ENCODE assay signal across 3 fruit fly cellular contexts in the genomic region with DNA sequence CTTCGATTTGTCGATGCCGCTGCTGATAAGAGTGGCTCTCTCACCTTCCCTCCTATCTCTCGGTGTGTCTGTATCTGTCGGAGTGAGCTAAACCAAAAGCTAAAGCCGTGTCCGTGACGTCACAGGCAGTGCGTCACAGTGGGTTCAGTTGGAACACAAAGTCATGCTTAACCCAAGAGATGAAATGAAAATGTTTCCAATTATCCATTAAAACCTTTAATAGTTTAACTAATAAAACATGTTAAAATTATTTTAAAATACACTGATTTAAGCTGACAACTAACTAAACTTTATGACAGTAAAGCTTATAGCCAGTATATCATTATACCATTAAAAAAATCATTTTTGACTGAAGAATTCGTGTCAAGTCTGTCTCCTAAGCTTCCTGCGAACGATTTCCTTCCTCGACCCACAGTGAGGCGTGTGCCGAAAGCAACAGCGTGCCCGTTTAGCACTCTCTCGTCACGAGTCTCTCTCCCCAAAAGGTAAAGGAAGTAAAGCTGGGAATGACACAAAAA.
TF ChIP-seq lines count a peak whose summit lies in the region.

Gene Idua, minus strand, starts transcription at position 51 of the 518 bp plus-strand sequence.

TF ChIP-seq in whole organism, adult, 20 proteins besides CTCF, POLR2A, EP300 and RAD21 (continued from another document):
- TF ChIP-seq CG7101 (tag; optimal IDR thresholded peaks at IDR 0.05; lab: Kevin White, UChicago) = peak; percentile 59
- peak; percentile 51 for TF ChIP-seq CG14711 (tag; optimal IDR thresholded peaks at IDR 0.05; lab: Kevin White, UChicago)
- TF ChIP-seq Crg-1 (GFP tag; optimal IDR thresholded peaks at IDR 0.05; lab: Kevin White, UChicago) = no peak

TF ChIP-seq in whole organism, embryonic, 481 proteins besides CTCF, POLR2A, EP300 and RAD21 (continued from another document and continues in another):
- no peak for TF ChIP-seq Sin3A (optimal IDR thresholded peaks at IDR 0.05; lab: Kevin White, UChicago)
- peak; percentile 37 for TF ChIP-seq CG16815 (GFP tag; optimal IDR thresholded peaks at IDR 0.05; lab: Kevin White, UChicago)
- peak; percentile 14 for TF ChIP-seq corto (GFP tag; optimal IDR thresholded peaks at IDR 0.05; lab: Kevin White, UChicago)
- TF ChIP-seq otp (GFP tag; IDR thresholded peaks at IDR 0.05; lab: Robert Waterston, UW) = 0 out of 3 replicates have a peak, but pooled peaks have one; percentile 26
- 0 out of 2 replicates have a peak, but pooled peaks have one; percentile 6 for TF ChIP-seq MBD-R2 (GFP tag; IDR thresholded peaks at IDR 0.05; lab: Robert Waterston, UW)
- TF ChIP-seq Dref (GFP tag; IDR thresholded peaks at IDR 0.05; lab: Robert Waterston, UW) = no peak
- peak; percentile 61 for TF ChIP-seq peb (GFP tag; IDR thresholded peaks at IDR 0.05; lab: Robert Waterston, UW)
- TF ChIP-seq Dip3 (GFP tag; optimal IDR thresholded peaks at IDR 0.05; lab: Kevin White, UChicago) = peak; percentile 57
- peak; percentile 11 for TF ChIP-seq fd64A (GFP tag; optimal IDR thresholded peaks at IDR 0.05; lab: Kevin White, UChicago)
- TF ChIP-seq Abd-B (GFP tag; optimal IDR thresholded peaks at IDR 0.05; lab: Kevin White, UChicago) = peak; percentile 13
- TF ChIP-seq Xrp1 (GFP tag; IDR thresholded peaks at IDR 0.05; lab: Robert Waterston, UW) = peak; percentile 79
- TF ChIP-seq Elba2 (GFP tag; optimal IDR thresholded peaks at IDR 0.05; lab: Kevin White, UChicago) = no peak
- no peak for TF ChIP-seq fru (optimal IDR thresholded peaks at IDR 0.05; lab: Kevin White, UChicago)
- TF ChIP-seq CG31441 (GFP tag; IDR thresholded peaks at IDR 0.05; lab: Robert Waterston, UW) = no peak
- peak; percentile 6 for TF ChIP-seq pros (GFP tag; optimal IDR thresholded peaks at IDR 0.05; lab: Kevin White, UChicago)
- TF ChIP-seq Fer2 (tag; optimal IDR thresholded peaks at IDR 0.05; lab: Kevin White, UChicago) = peak; percentile 40
- TF ChIP-seq CG13424 (tag; optimal IDR thresholded peaks at IDR 0.05; lab: Kevin White, UChicago) = peak; percentile 85
- TF ChIP-seq CG12391 (tag; optimal IDR thresholded peaks at IDR 0.05; lab: Kevin White, UChicago) = peak; percentile 69
- TF ChIP-seq Med (GFP tag; lab: Kevin White, UChicago) = peak; percentile 82
- no peak for TF ChIP-seq CG18764 (GFP tag; optimal IDR thresholded peaks at IDR 0.05; lab: Kevin White, UChicago)
- no peak for TF ChIP-seq pfk (GFP tag; optimal IDR thresholded peaks at IDR 0.05; lab: Kevin White, UChicago)
- TF ChIP-seq btn (GFP tag; optimal IDR thresholded peaks at IDR 0.05; lab: Kevin White, UChicago) = no peak
- TF ChIP-seq CG10267 (tag; optimal IDR thresholded peaks at IDR 0.05; lab: Kevin White, UChicago) = peak; percentile 66
- peak; percentile 69; the same call in 2 of the 3 replicates for TF ChIP-seq CG11093 (GFP tag; IDR thresholded peaks at IDR 0.05; lab: Robert Waterston, UW)
- TF ChIP-seq CrebB (tag; optimal IDR thresholded peaks at IDR 0.05; lab: Kevin White, UChicago) = peak; percentile 50
- no peak for TF ChIP-seq CG1024 (GFP tag; IDR thresholded peaks at IDR 0.05; lab: Robert Waterston, UW)
- TF ChIP-seq psq (GFP tag; optimal IDR thresholded peaks at IDR 0.05; lab: Kevin White, UChicago) = peak; percentile 37
- TF ChIP-seq Jarid2 (GFP tag; optimal IDR thresholded peaks at IDR 0.05; lab: Kevin White, UChicago) = no peak
- no peak for TF ChIP-seq C15 (GFP tag; IDR thresholded peaks at IDR 0.05; lab: Robert Waterston, UW)
- TF ChIP-seq CG10543 (GFP tag; optimal IDR thresholded peaks at IDR 0.05; lab: Kevin White, UChicago) = peak; percentile 81
- no peak for TF ChIP-seq Sox100B (GFP tag; optimal IDR thresholded peaks at IDR 0.05; lab: Kevin White, UChicago)
- TF ChIP-seq CG10654 (GFP tag; optimal IDR thresholded peaks at IDR 0.05; lab: Kevin White, UChicago) = peak; percentile 24
- TF ChIP-seq gcm2 (GFP tag; optimal IDR thresholded peaks at IDR 0.05; lab: Kevin White, UChicago) = no peak
- TF ChIP-seq Sox102F (GFP tag; optimal IDR thresholded peaks at IDR 0.05; lab: Kevin White, UChicago) = no peak
- peak; percentile 79 for TF ChIP-seq CG32532 (GFP tag; IDR thresholded peaks at IDR 0.05; lab: Robert Waterston, UW)
- peak; percentile 24; the same call in 1 of the 2 replicates for TF ChIP-seq CG4730 (GFP tag; IDR thresholded peaks at IDR 0.05; lab: Robert Waterston, UW)
- TF ChIP-seq gfzf (GFP tag; optimal IDR thresholded peaks at IDR 0.05; lab: Kevin White, UChicago) = no peak
- peak; percentile 35 for TF ChIP-seq CG3407 (GFP tag; optimal IDR thresholded peaks at IDR 0.05; lab: Kevin White, UChicago)
- TF ChIP-seq seq (GFP tag; IDR thresholded peaks at IDR 0.05; lab: Robert Waterston, UW) = peak; percentile 63; the same call in 1 of the 2 replicates
- TF ChIP-seq lilli (GFP tag; optimal IDR thresholded peaks at IDR 0.05; lab: Kevin White, UChicago) = peak; percentile 69
- TF ChIP-seq CG18476 (GFP tag; optimal IDR thresholded peaks at IDR 0.05; lab: Kevin White, UChicago) = peak; percentile 48
- TF ChIP-seq Dek (tag; optimal IDR thresholded peaks at IDR 0.05; lab: Kevin White, UChicago) = peak; percentile 63
- TF ChIP-seq dati (GFP tag; IDR thresholded peaks at IDR 0.05; lab: Robert Waterston, UW) = no peak
- no peak for TF ChIP-seq Scr (GFP tag; IDR thresholded peaks at IDR 0.05; lab: Robert Waterston, UW; ENCODE audit: partially characterized antibody)
- peak; percentile 52 for TF ChIP-seq CG15011 (GFP tag; optimal IDR thresholded peaks at IDR 0.05; lab: Kevin White, UChicago)
- TF ChIP-seq cad (GFP tag; optimal IDR thresholded peaks at IDR 0.05; lab: Kevin White, UChicago) = no peak
- TF ChIP-seq CG3847 (GFP tag; IDR thresholded peaks at IDR 0.05; lab: Robert Waterston, UW) = peak; percentile 53
- no peak for TF ChIP-seq CG6791 (GFP tag; IDR thresholded peaks at IDR 0.05; lab: Robert Waterston, UW; ENCODE audit: partially characterized antibody)
- TF ChIP-seq Hr51 (GFP tag; optimal IDR thresholded peaks at IDR 0.05; lab: Kevin White, UChicago) = peak in 1 of 2 experiments; percentile 21
- TF ChIP-seq Max (GFP tag; optimal IDR thresholded peaks at IDR 0.05; lab: Kevin White, UChicago) = peak; percentile 58
- no peak for TF ChIP-seq Ets97D (GFP tag; optimal IDR thresholded peaks at IDR 0.05; lab: Kevin White, UChicago)
- TF ChIP-seq her (GFP tag; optimal IDR thresholded peaks at IDR 0.05; lab: Kevin White, UChicago) = no peak
- peak; percentile 85 for TF ChIP-seq CG13296 (GFP tag; optimal IDR thresholded peaks at IDR 0.05; lab: Kevin White, UChicago)
- peak; percentile 75 for TF ChIP-seq Atf6 (GFP tag; IDR thresholded peaks at IDR 0.05; lab: Robert Waterston, UW)
- TF ChIP-seq Gsc (GFP tag; IDR thresholded peaks at IDR 0.05; lab: Robert Waterston, UW) = 0 out of 2 replicates have a peak, but pooled peaks have one; percentile 7
- TF ChIP-seq slbo (GFP tag; IDR thresholded peaks at IDR 0.05; lab: Robert Waterston, UW) = peak; percentile 66
- peak; percentile 66 for TF ChIP-seq Ptx1 (GFP tag; IDR thresholded peaks at IDR 0.05; lab: Robert Waterston, UW)
- TF ChIP-seq phol (tag; optimal IDR thresholded peaks at IDR 0.05; lab: Kevin White, UChicago) = peak; percentile 72
- TF ChIP-seq ab (GFP tag; optimal IDR thresholded peaks at IDR 0.05; lab: Kevin White, UChicago) = no peak
- no peak for TF ChIP-seq TFAM (GFP tag; optimal IDR thresholded peaks at IDR 0.05; lab: Kevin White, UChicago)
- TF ChIP-seq CG10431 (GFP tag; optimal IDR thresholded peaks at IDR 0.05; lab: Kevin White, UChicago) = no peak

TF ChIP-seq in whole organism, prepupa, 60 proteins besides CTCF, POLR2A, EP300 and RAD21 (continued from another document):
- TF ChIP-seq Eip78C (GFP tag; lab: Kevin White, UChicago) (peak; percentile 96), CG32006 (GFP tag; optimal IDR thresholded peaks at IDR 0.05; lab: Kevin White, UChicago) (no peak), fd59A (GFP tag; optimal IDR thresholded peaks at IDR 0.05; lab: Kevin White, UChicago) (peak; percentile 73), CG11294 (GFP tag; IDR thresholded peaks at IDR 0.05; lab: Robert Waterston, UW) (peak; percentile 26; the same call in 1 of the 2 replicates), Blimp-1 (GFP tag; optimal IDR thresholded peaks at IDR 0.05; lab: Kevin White, UChicago) (no peak), esn (GFP tag; optimal IDR thresholded peaks at IDR 0.05; lab: Kevin White, UChicago) (peak; percentile 85), dac (GFP tag; optimal IDR thresholded peaks at IDR 0.05; lab: Kevin White, UChicago) (no peak), CG11762 (GFP tag; optimal IDR thresholded peaks at IDR 0.05; lab: Kevin White, UChicago; ENCODE audit: insufficient read depth) (peak; percentile 25), Hr39 (GFP tag; optimal IDR thresholded peaks at IDR 0.05; lab: Kevin White, UChicago) (no peak), Smox (GFP tag; optimal IDR thresholded peaks at IDR 0.05; lab: Kevin White, UChicago) (no peak), lz (GFP tag; optimal IDR thresholded peaks at IDR 0.05; lab: Kevin White, UChicago) (peak; percentile 65), dsx (GFP tag; optimal IDR thresholded peaks at IDR 0.05; lab: Kevin White, UChicago; ENCODE audit: poor library complexity, severe bottlenecking) (no peak), Gug (GFP tag; IDR thresholded peaks at IDR 0.05; lab: Robert Waterston, UW) (peak; percentile 52), CG10669 (GFP tag; optimal IDR thresholded peaks at IDR 0.05; lab: Kevin White, UChicago) (no peak), Eip75B (GFP tag; optimal IDR thresholded peaks at IDR 0.05; lab: Kevin White, UChicago) (no peak), CG9139 (GFP tag; optimal IDR thresholded peaks at IDR 0.05; lab: Kevin White, UChicago) (no peak), CG8632 (GFP tag; optimal IDR thresholded peaks at IDR 0.05; lab: Kevin White, UChicago) (peak; percentile 74), Sox15 (GFP tag; optimal IDR thresholded peaks at IDR 0.05; lab: Kevin White, UChicago) (peak; percentile 57), ss (GFP tag; optimal IDR thresholded peaks at IDR 0.05; lab: Kevin White, UChicago) (no peak), Hr38 (GFP tag; optimal IDR thresholded peaks at IDR 0.05; lab: Kevin White, UChicago) (no peak), eg (GFP tag; IDR thresholded peaks at IDR 0.05; lab: Robert Waterston, UW) (no peak; the same call in 2 of the 3 replicates), net (GFP tag; optimal IDR thresholded peaks at IDR 0.05; lab: Kevin White, UChicago) (peak; percentile 85), Hr4 (GFP tag; optimal IDR thresholded peaks at IDR 0.05; lab: Kevin White, UChicago) (no peak), salr (GFP tag; optimal IDR thresholded peaks at IDR 0.05; lab: Kevin White, UChicago) (peak in 1 of 2 experiments; percentile 49), svp (GFP tag; lab: Kevin White, UChicago) (no peak), CG6163 (GFP tag; IDR thresholded peaks at IDR 0.05; lab: Robert Waterston, UW) (peak; percentile 51; the same call in 1 of the 3 replicates), CG6808 (GFP tag; optimal IDR thresholded peaks at IDR 0.05; lab: Kevin White, UChicago) (no peak), vri (GFP tag; optimal IDR thresholded peaks at IDR 0.05; lab: Kevin White, UChicago) (no peak)
